Worm (Caenorhabditis elegans) whole organism, L4/young adult: ENCODE data around the gene R05G9.1.

Source experiments
- W03F9.2 ChIP-seq: fragments of 150-350 bp; optimal IDR thresholded peaks from 2 replicates; lab custom pipeline; 2014; ENCODE audit warnings: missing biosample characterization, missing genetic modification characterization
- dao-5 ChIP-seq: sonication (generic microtip); optimal IDR thresholded peaks from 2 replicates; lab custom pipeline; 2016; ENCODE audit warnings: missing genotype, missing genetic modification characterization, moderate library complexity, missing compliant biosample characterization
- him-1 ChIP-seq: sonication (generic microtip); optimal IDR thresholded peaks from 2 replicates; lab custom pipeline; 2016; ENCODE audit warnings: missing genotype, missing genetic modification reagents, missing genetic modification characterization, missing compliant biosample characterization

ce11 chrII:6482102-6482501 is 20.9 kb upstream of the R05G9.1 start, which contains the start of gene del-10:
- TF ChIP-seq dao-5 (tag; lab: Kevin White, UChicago) (no peak), him-1 (tag; lab: Kevin White, UChicago) (no peak), W03F9.2 (tag; lab: Kevin White, UChicago) (no peak)
